Worm (Caenorhabditis elegans) whole organism, young adult: ENCODE measurements around the gene him-3.

Experiments used
- K12H6.12 ChIP-seq: fragments of 200-800 bp; sonication (Bioruptor generic); optimal IDR thresholded peaks from 2 replicates; lab custom pipeline; 2018; ENCODE audit warnings: mild to moderate bottlenecking, missing genetic modification characterization, missing compliant biosample characterization
- Y56A3A.18 ChIP-seq: fragments of 200-800 bp; sonication (Bioruptor generic); IDR thresholded peaks from 2 replicates; pipeline ENCODE4 v1.3.6; 2022; ENCODE audit warnings: missing genetic modification reagents, missing genetic modification characterization, missing compliant biosample characterization
- snpc-1.1 ChIP-seq: sonication (generic microtip); optimal IDR thresholded peaks from 2 replicates; lab custom pipeline; 2017; ENCODE audit warnings: missing genetic modification characterization, mild to moderate bottlenecking, missing compliant biosample characterization, antibody characterized with exemption, moderate library complexity, missing genotype, missing genetic modification reagents; ENCODE audit not compliant: insufficient read depth
- tlf-1 ChIP-seq: fragments of 200-800 bp; sonication (Bioruptor generic); optimal IDR thresholded peaks from 2 replicates; lab custom pipeline; 2018; ENCODE audit warnings: mild to moderate bottlenecking, missing genetic modification characterization, missing compliant biosample characterization

DNA sequence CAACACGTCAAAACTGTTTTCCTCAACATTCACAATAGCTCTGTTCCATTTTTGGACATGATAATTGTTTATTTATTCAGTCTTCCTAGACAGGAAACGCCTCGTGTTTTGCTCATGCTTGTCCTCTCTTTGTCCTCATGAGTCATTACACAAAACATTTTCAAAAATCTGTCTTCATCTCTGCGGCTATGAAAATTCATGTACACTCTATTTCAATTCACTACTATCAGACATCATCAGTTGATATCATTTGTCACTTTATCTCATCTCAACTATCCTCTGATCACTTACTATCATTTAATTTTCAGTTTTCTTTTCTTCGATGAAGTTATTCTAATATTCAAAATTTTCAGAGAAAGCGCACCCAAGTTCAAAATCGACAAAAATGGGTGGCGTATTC, 46.5 kb downstream of the him-3 start, which contains the start of gene adah-1:
- no peak for TF ChIP-seq snpc-1.1 (tag; lab: Kevin White, UChicago)
- TF ChIP-seq tlf-1, result no peak
- no peak for TF ChIP-seq K12H6.12 (tag; lab: Kevin White, UChicago)
- TF ChIP-seq Y56A3A.18 (GFP tag; lab: Robert Waterston, UW), result no peak
